Worm (Caenorhabditis elegans): ENCODE measurements around the gene pad-2.

Gene pad-2

ce11 chrIII:10248441-10249137, 30.3 kb upstream of the pad-2 start, which contains the start of the genes div-1 and cor-1:
div-1 (minus strand) TSS chrIII:10248559.
cor-1 (plus strand) TSS chrIII:10249111.
- TF ChIP-seq lin-35 (GFP tag; optimal IDR thresholded peaks at IDR 0.05) (peak; percentile 86 to 93), nhr-85 (tag) (no peak), dsc-1 (tag; optimal IDR thresholded peaks at IDR 0.05) (peak; percentile 40), xbp-1 (tag; optimal IDR thresholded peaks at IDR 0.05) (peak; percentile 40), F16B12.6 (tag; optimal IDR thresholded peaks at IDR 0.05) (peak; percentile 39), ztf-11 (tag; optimal IDR thresholded peaks at IDR 0.05) (no peak), fkh-8 (tag; optimal IDR thresholded peaks at IDR 0.05) (peak; percentile 40), efl-3 (GFP tag; optimal IDR thresholded peaks at IDR 0.05) (no peak), lin-15B (tag; optimal IDR thresholded peaks at IDR 0.05) (peak; percentile 34), lin-14 (GFP tag; optimal IDR thresholded peaks at IDR 0.05) (peak; percentile 66), fos-1 (tag; optimal IDR thresholded peaks at IDR 0.05) (no peak), snu-23 (GFP tag; optimal IDR thresholded peaks at IDR 0.05) (peak; percentile 32), ceh-82 (tag; optimal IDR thresholded peaks at IDR 0.05) (peak in 2 of 3 experiments; percentile 25 to 46), snpc-4 (tag; optimal IDR thresholded peaks at IDR 0.05) (peak; percentile 22), lsy-2 (tag; optimal IDR thresholded peaks at IDR 0.05) (peak; percentile 20 to 75), nhr-20 (tag; optimal IDR thresholded peaks at IDR 0.05) (peak; percentile 5), rnt-1 (tag; optimal IDR thresholded peaks at IDR 0.05) (peak; percentile 48), dpl-1 (GFP tag; optimal IDR thresholded peaks at IDR 0.05) (peak; percentile 73 to 89 (median 87)), efl-1 (optimal IDR thresholded peaks at IDR 0.05) (peak; percentile 76 to 90), efl-1 (GFP tag; optimal IDR thresholded peaks at IDR 0.05 in 1 of 2) (peak; percentile 87 to 99), unc-98 (GFP tag; IDR thresholded peaks at IDR 0.05) (no peak), nhr-71 (tag; optimal IDR thresholded peaks at IDR 0.05) (peak; percentile 57), mep-1 (tag; optimal IDR thresholded peaks at IDR 0.05) (peak; percentile 16), isw-1 (GFP tag; IDR thresholded peaks at IDR 0.05) (peak; percentile 16; the same call in 1 of the 2 replicates), swsn-7 (tag; optimal IDR thresholded peaks at IDR 0.05) (peak; percentile 31), nhr-90 (tag; optimal IDR thresholded peaks at IDR 0.05; ENCODE audit: poor library complexity) (peak; percentile 16), skn-1 (tag; optimal IDR thresholded peaks at IDR 0.05) (peak; percentile 32), ces-1 (GFP tag; optimal IDR thresholded peaks at IDR 0.05) (no peak), tbx-2 (tag; optimal IDR thresholded peaks at IDR 0.05) (peak; percentile 54), nhr-237 (tag; optimal IDR thresholded peaks at IDR 0.05) (no peak), ama-1 (optimal IDR thresholded peaks at IDR 0.05) (no peak), nhr-19 (GFP tag; conservative IDR thresholded peaks at IDR 0.05) (peak; percentile 28), C16A3.4 (tag; optimal IDR thresholded peaks at IDR 0.05) (peak; percentile 52), C04F5.9 (tag; optimal IDR thresholded peaks at IDR 0.05) (no peak), sptf-1 (tag; optimal IDR thresholded peaks at IDR 0.05) (no peak), lin-13 (GFP tag; optimal IDR thresholded peaks at IDR 0.05) (peak; percentile 39), ceh-88 (GFP tag; IDR thresholded peaks at IDR 0.05) (no peak), nhr-77 (tag; optimal IDR thresholded peaks at IDR 0.05) (peak; percentile 12), nhr-47 (tag; optimal IDR thresholded peaks at IDR 0.05) (peak; percentile 57), lin-39 (tag; optimal IDR thresholded peaks at IDR 0.05) (no peak), zip-4 (GFP tag; optimal IDR thresholded peaks at IDR 0.05) (no peak)

ce11 chrIII:10251114-10251513, 27.8 kb upstream of the pad-2 start:
- TF ChIP-seq nhr-77 (tag; optimal IDR thresholded peaks at IDR 0.05) (no peak), lin-35 (GFP tag; optimal IDR thresholded peaks at IDR 0.05) (no peak), unc-130 (tag; optimal IDR thresholded peaks at IDR 0.05) (no peak), nhr-85 (tag) (no peak), lin-14 (GFP tag; optimal IDR thresholded peaks at IDR 0.05) (no peak), sox-4 (tag; optimal IDR thresholded peaks at IDR 0.05) (no peak), nhr-71 (tag; optimal IDR thresholded peaks at IDR 0.05) (no peak), egl-13 (tag; optimal IDR thresholded peaks at IDR 0.05) (no peak), tlp-1 (tag; optimal IDR thresholded peaks at IDR 0.05) (no peak), nhr-84 (tag; optimal IDR thresholded peaks at IDR 0.05) (no peak), irx-1 (tag; optimal IDR thresholded peaks at IDR 0.05) (no peak), mef-2 (tag; optimal IDR thresholded peaks at IDR 0.05) (no peak)

All from whole organism, L1 larva.